Worm (Caenorhabditis elegans): Measurements from ENCODE around the gene abf-4.
"Not testable (repeated sequence)": the region's sequence is repeated elsewhere in the genome, so short reads cannot be mapped to it uniquely, and the experiment has no call there.

The abf-4 gene

DNA sequence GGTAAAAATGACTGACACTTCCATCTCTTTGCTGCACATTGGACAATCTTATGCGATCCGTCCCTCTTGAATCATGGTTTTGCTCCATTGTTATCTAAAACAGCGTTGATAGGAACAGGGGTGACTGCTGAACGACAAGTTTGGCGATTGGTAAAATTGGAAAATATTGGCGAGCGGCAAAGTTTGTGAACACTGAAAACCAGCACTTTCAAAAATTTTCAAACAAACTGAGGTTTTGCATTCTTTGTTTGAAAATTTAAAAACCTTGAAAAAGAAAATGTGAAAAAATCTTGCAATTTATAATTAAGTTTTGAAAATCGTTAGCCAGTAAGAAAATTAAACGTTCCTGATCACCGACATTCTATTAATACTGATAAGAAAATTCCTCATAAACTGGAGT, 8.3 kb upstream of the abf-4 start, which contains the start of gene F26F2.3:
Gene F26F2.3 (minus strand): TSS at position 101 of the 400 bp plus-strand sequence.
- TF ChIP-seq let-607 (tag; optimal IDR thresholded peaks at IDR 0.05) (no peak), dox-1 (GFP tag; IDR thresholded peaks at IDR 0.05) (no peak), dpl-1 (GFP tag; optimal IDR thresholded peaks at IDR 0.05) (no peak), tbx-9 (tag; optimal IDR thresholded peaks at IDR 0.05; ENCODE audit: borderline replicate concordance) (no peak), atf-7 (tag; optimal IDR thresholded peaks at IDR 0.05) (no peak), nfyb-1 (GFP tag; IDR thresholded peaks at IDR 0.05) (no peak), Y67H2A.10 (GFP tag; conservative IDR thresholded peaks at IDR 0.05) (no peak), unc-62 (GFP tag; optimal IDR thresholded peaks at IDR 0.05) (no peak), tbp1 (GFP tag; optimal IDR thresholded peaks at IDR 0.05) (no peak), pha-4 (tag; optimal IDR thresholded peaks at IDR 0.05) (no peak), zim-3 (tag; optimal IDR thresholded peaks at IDR 0.05) (no peak), K12H6.12 (tag; optimal IDR thresholded peaks at IDR 0.05) (no peak), let-526 (GFP tag; IDR thresholded peaks at IDR 0.05) (no peak), nhr-80 (tag; optimal IDR thresholded peaks at IDR 0.05) (no peak), ccch-3 (GFP tag; optimal IDR thresholded peaks at IDR 0.05) (no peak), F57C9.4 (tag; optimal IDR thresholded peaks at IDR 0.05) (no peak), Y53F4B.3 (GFP tag; IDR thresholded peaks at IDR 0.05) (no peak)

DNA sequence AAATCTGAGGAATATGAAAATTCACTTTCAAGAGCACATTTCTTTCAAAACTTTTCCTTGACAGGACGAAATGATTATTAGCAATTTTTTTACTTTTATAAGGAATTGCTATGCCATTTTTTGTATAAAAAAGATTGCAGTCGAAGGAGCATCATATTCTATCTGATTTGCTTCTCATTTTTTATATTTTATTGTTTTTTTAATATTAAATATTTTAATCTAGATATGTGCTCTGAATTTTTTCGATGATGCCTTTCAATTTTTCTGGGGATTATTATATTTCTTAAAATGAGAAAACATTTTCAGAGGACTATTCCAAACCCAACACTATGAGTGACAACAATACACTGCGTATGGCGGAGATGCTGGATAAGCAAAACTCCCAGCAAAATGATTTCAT, 5.9 kb upstream of the abf-4 start, which contains the start of gene F26F2.13:
Gene F26F2.13 (plus strand): TSS at position 301 of the 400 bp plus-strand sequence.
- TF ChIP-seq B0261.1 (tag; optimal IDR thresholded peaks at IDR 0.05); attf-6 (GFP tag; IDR thresholded peaks at IDR 0.05); F22D6.2 (tag; optimal IDR thresholded peaks at IDR 0.05): not testable (repeated sequence)

DNA sequence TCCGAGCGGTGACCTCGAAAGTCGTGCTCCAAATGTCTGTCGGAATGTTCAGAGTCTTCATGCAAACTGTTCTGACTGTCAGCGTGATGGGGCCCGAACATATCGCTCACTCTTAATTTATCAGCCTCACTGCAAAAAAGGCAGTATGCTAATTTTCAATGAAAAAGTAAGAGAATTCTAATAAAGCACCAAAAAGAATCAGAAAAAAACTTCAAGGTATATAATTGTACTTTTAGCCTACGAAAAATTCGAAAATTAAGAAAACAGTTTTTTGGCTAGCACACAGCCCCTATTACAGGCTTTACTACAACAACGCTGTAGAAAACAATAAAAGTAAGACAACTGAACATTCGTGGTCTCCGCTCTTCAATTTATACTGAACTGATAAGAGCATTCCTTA, 3.6 kb upstream of the abf-4 start, which contains the start of gene F26F2.1:
Gene F26F2.1 (minus strand): TSS at position 101 of the 400 bp plus-strand sequence.
- TF ChIP-seq die-1 (tag; optimal IDR thresholded peaks at IDR 0.05): no peak
- TF ChIP-seq F57C9.4 (tag; optimal IDR thresholded peaks at IDR 0.05): no peak
- TF ChIP-seq F55B11.4 (tag; optimal IDR thresholded peaks at IDR 0.05; ENCODE audit: borderline replicate concordance, insufficient read depth): no peak
- TF ChIP-seq nhr-120 (GFP tag; IDR thresholded peaks at IDR 0.05): no peak
- no peak for TF ChIP-seq ztf-22 (GFP tag; optimal IDR thresholded peaks at IDR 0.05)
- no peak for TF ChIP-seq Y79H2A.3 (GFP tag; conservative IDR thresholded peaks at IDR 0.05)
- TF ChIP-seq F52B5.7 (tag; optimal IDR thresholded peaks at IDR 0.05): no peak
- no peak for TF ChIP-seq attf-3 (GFP tag; conservative IDR thresholded peaks at IDR 0.05)
- TF ChIP-seq mcd-1 (GFP tag; IDR thresholded peaks at IDR 0.05): no peak
- no peak for TF ChIP-seq madf-10 (tag; optimal IDR thresholded peaks at IDR 0.05)
- TF ChIP-seq rcor-1 (GFP tag; IDR thresholded peaks at IDR 0.05): no peak
- TF ChIP-seq egl-18 (GFP tag; IDR thresholded peaks at IDR 0.05): no peak
- no peak for TF ChIP-seq B0035.1 (tag; optimal IDR thresholded peaks at IDR 0.05)
- TF ChIP-seq let-526 (GFP tag; IDR thresholded peaks at IDR 0.05): no peak
- no peak for TF ChIP-seq ama-1 (optimal IDR thresholded peaks at IDR 0.05)
- TF ChIP-seq ama-1 (GFP tag; optimal IDR thresholded peaks at IDR 0.05): no peak
- no peak for TF ChIP-seq mel-28 (tag; optimal IDR thresholded peaks at IDR 0.05; ENCODE audit: borderline replicate concordance)
- no peak for TF ChIP-seq madf-8 (GFP tag; conservative IDR thresholded peaks at IDR 0.05)
- no peak for TF ChIP-seq ztf-28 (GFP tag; IDR thresholded peaks at IDR 0.05)
- TF ChIP-seq ztf-26 (tag; optimal IDR thresholded peaks at IDR 0.05): no peak

Data from whole organism, young adult.